Fruit fly (Drosophila melanogaster) whole organism, embryonic: Measurements from ENCODE around the gene Enoph.

Source experiments
- ATbp ChIP-seq: fragments of 200-800 bp; sonication (Bioruptor generic); optimal IDR thresholded peaks from 2 replicates; lab custom pipeline; 2017; ENCODE audit warnings: missing biosample characterization, mild to moderate bottlenecking, missing genetic modification characterization, missing genetic modification reagents
- Asciz ChIP-seq: fragments of 200-800 bp; sonication (Bioruptor generic); optimal IDR thresholded peaks from 2 replicates; lab custom pipeline; 2017; ENCODE audit warnings: missing biosample characterization, mild to moderate bottlenecking, missing genetic modification characterization, missing genetic modification reagents
- BEAF-32 ChIP-seq: fragments of 200-800 bp; sonication (Bioruptor generic); optimal IDR thresholded peaks from 3 replicates; lab custom pipeline; 2017; ENCODE audit warnings: missing biosample characterization, missing genetic modification characterization, mild to moderate bottlenecking, moderate library complexity, missing genetic modification reagents
- CG10274 ChIP-seq: fragments of 200-800 bp; sonication (Bioruptor generic); optimal IDR thresholded peaks from 3 replicates; lab custom pipeline; 2017; ENCODE audit warnings: missing biosample characterization, mild to moderate bottlenecking, missing genetic modification characterization
- CG10321 ChIP-seq: fragments of 200-800 bp; sonication (Bioruptor generic); IDR thresholded peaks from 2 replicates; pipeline ENCODE4 v1.3.6; 2022; ENCODE audit warnings: missing biosample characterization, missing genetic modification characterization
- CG10366 ChIP-seq: fragments of 200-800 bp; sonication (Bioruptor generic); IDR thresholded peaks from 2 replicates; pipeline ENCODE4 v1.3.6; 2022; ENCODE audit warnings: missing biosample characterization, missing genetic modification characterization
- CG11456 ChIP-seq: fragments of 200-800 bp; sonication (Bioruptor generic); IDR thresholded peaks from 3 replicates; pipeline ENCODE4 v1.3.6; 2022; ENCODE audit warnings: missing biosample characterization, missing genetic modification characterization
- CG12219 ChIP-seq: fragments of 200-800 bp; sonication (Bioruptor generic); optimal IDR thresholded peaks from 3 replicates; lab custom pipeline; 2018; ENCODE audit warnings: missing biosample characterization, mild to moderate bottlenecking, missing genetic modification characterization
- CG14710 ChIP-seq: fragments of 200-800 bp; sonication (Bioruptor generic); optimal IDR thresholded peaks from 3 replicates; lab custom pipeline; 2019; ENCODE audit warnings: missing biosample characterization, mild to moderate bottlenecking, missing genetic modification characterization, moderate library complexity
- CG15601 ChIP-seq: fragments of 200-800 bp; sonication (Bioruptor generic); optimal IDR thresholded peaks from 3 replicates; lab custom pipeline; 2019; ENCODE audit warnings: missing biosample characterization, mild to moderate bottlenecking, missing genetic modification characterization, moderate library complexity
- CG16863 ChIP-seq: fragments of 200-800 bp; sonication (Bioruptor generic); optimal IDR thresholded peaks from 3 replicates; lab custom pipeline; 2016; ENCODE audit warnings: missing biosample characterization, missing genetic modification characterization
- CG17359 ChIP-seq: fragments of 200-800 bp; sonication (Bioruptor generic); optimal IDR thresholded peaks from 3 replicates; lab custom pipeline; 2018; ENCODE audit warnings: missing biosample characterization, mild to moderate bottlenecking, missing genetic modification characterization, moderate library complexity
- CG17568 ChIP-seq: fragments of 200-800 bp; sonication (Bioruptor generic); optimal IDR thresholded peaks from 2 replicates; lab custom pipeline; 2018; ENCODE audit warnings: missing biosample characterization, mild to moderate bottlenecking, missing genetic modification characterization, moderate library complexity
- CG31388 ChIP-seq: fragments of 200-800 bp; sonication (Bioruptor generic); optimal IDR thresholded peaks from 2 replicates; lab custom pipeline; 2016; ENCODE audit warnings: missing biosample characterization, missing genetic modification characterization
- CG32772 ChIP-seq: fragments of 200-800 bp; sonication (Bioruptor generic); IDR thresholded peaks from 2 replicates; pipeline ENCODE4 v1.3.6; 2022; ENCODE audit warnings: missing biosample characterization, missing genetic modification characterization
- CG4328 ChIP-seq: fragments of 200-800 bp; sonication (Bioruptor generic); optimal IDR thresholded peaks from 3 replicates; lab custom pipeline; 2017; ENCODE audit warnings: missing biosample characterization, missing genetic modification reagents, missing genetic modification characterization
- CG4424 ChIP-seq: fragments of 200-800 bp; sonication (Bioruptor generic); optimal IDR thresholded peaks from 3 replicates; lab custom pipeline; 2016; ENCODE audit warnings: missing biosample characterization, missing genetic modification characterization
- CG6654 ChIP-seq: fragments of 200-800 bp; sonication (Bioruptor generic); optimal IDR thresholded peaks from 2 replicates; lab custom pipeline; 2017; ENCODE audit warnings: missing biosample characterization, mild to moderate bottlenecking, missing genetic modification characterization
- CG8924 ChIP-seq: fragments of 200-800 bp; optimal IDR thresholded peaks from 3 replicates; lab custom pipeline; 2019; ENCODE audit warnings: missing biosample characterization, mild to moderate bottlenecking, missing genetic modification characterization, moderate library complexity
- CG9215 ChIP-seq: fragments of 200-800 bp; sonication (Bioruptor generic); IDR thresholded peaks from 2 replicates; pipeline ENCODE4 v1.3.6; 2022; ENCODE audit warnings: missing biosample characterization, missing genetic modification characterization
- CG9932 ChIP-seq: fragments of 200-800 bp; sonication (Bioruptor generic); IDR thresholded peaks from 2 replicates; pipeline ENCODE4 v1.3.6; 2022; ENCODE audit warnings: missing biosample characterization, missing genetic modification characterization
- D19B ChIP-seq: fragments of 200-800 bp; sonication (Bioruptor generic); optimal IDR thresholded peaks from 2 replicates; lab custom pipeline; 2017; ENCODE audit warnings: missing biosample characterization, mild to moderate bottlenecking, missing genetic modification characterization
- Ets97D ChIP-seq: fragments of 200-800 bp; sonication (Bioruptor generic); optimal IDR thresholded peaks from 3 replicates; lab custom pipeline; 2016; ENCODE audit warnings: missing biosample characterization, missing genetic modification characterization
- Med ChIP-seq: fragments of 200-800 bp; sonication (Bioruptor generic); peaks from one replicate; lab custom pipeline; 2016; ENCODE audit warnings: missing biosample characterization, missing genetic modification characterization, mild to moderate bottlenecking, inconsistent platforms, moderate library complexity
- NC2α ChIP-seq: fragments of 200-800 bp; sonication (Bioruptor generic); optimal IDR thresholded peaks from 2 replicates; lab custom pipeline; 2016; ENCODE audit warnings: missing biosample characterization, missing genetic modification characterization
- NC2β ChIP-seq: fragments of 200-800 bp; sonication (Bioruptor generic); optimal IDR thresholded peaks from 2 replicates; lab custom pipeline; 2016; ENCODE audit warnings: missing biosample characterization, missing genetic modification characterization
- Rx ChIP-seq: fragments of 200-800 bp; sonication (Bioruptor generic); IDR thresholded peaks from 2 replicates; pipeline ENCODE4 v1.3.6; 2022; ENCODE audit warnings: missing biosample characterization, missing genetic modification characterization
- Six4 ChIP-seq: fragments of 200-800 bp; sonication (Bioruptor generic); optimal IDR thresholded peaks from 2 replicates; lab custom pipeline; 2016; ENCODE audit warnings: missing biosample characterization, missing genetic modification characterization
- Usf ChIP-seq: fragments of 200-800 bp; sonication (Bioruptor generic); optimal IDR thresholded peaks from 2 replicates; lab custom pipeline; 2017; ENCODE audit warnings: missing genotype, missing biosample characterization, missing genetic modification characterization
- ara ChIP-seq: fragments of 200-800 bp; sonication (Bioruptor generic); IDR thresholded peaks from 2 replicates; pipeline ENCODE4 v1.3.6; 2022; ENCODE audit warnings: missing biosample characterization, missing genetic modification characterization
- ci ChIP-seq: fragments of 200-800 bp; sonication (Bioruptor generic); IDR thresholded peaks from 3 replicates; pipeline ENCODE4 v1.3.6; 2022; ENCODE audit warnings: missing biosample characterization, missing genetic modification characterization
- esg ChIP-seq: fragments of 200-800 bp; sonication (Bioruptor generic); conservative IDR thresholded peaks from 2 replicates; pipeline ENCODE4 v1.3.6; 2022; ENCODE audit warnings: missing biosample characterization, missing genetic modification characterization
- fru ChIP-seq: fragments of >200 bp; optimal IDR thresholded peaks from 2 replicates; lab custom pipeline; 2017
- gce ChIP-seq: fragments of 200-800 bp; sonication (Bioruptor generic); IDR thresholded peaks from 3 replicates; pipeline ENCODE4 v1.3.6; 2022; ENCODE audit warnings: missing biosample characterization, missing genetic modification characterization
- jing ChIP-seq: fragments of 200-800 bp; sonication (Bioruptor generic); optimal IDR thresholded peaks from 2 replicates; lab custom pipeline; 2018; ENCODE audit warnings: missing biosample characterization, mild to moderate bottlenecking, missing genetic modification characterization
- ken ChIP-seq: fragments of 200-800 bp; sonication (Bioruptor generic); IDR thresholded peaks from 3 replicates; pipeline ENCODE4 v1.3.6; 2022; ENCODE audit warnings: missing biosample characterization, missing genetic modification characterization
- kni ChIP-seq: fragments of 200-800 bp; sonication (Bioruptor generic); optimal IDR thresholded peaks from 3 replicates; lab custom pipeline; 2017; ENCODE audit warnings: mild to moderate bottlenecking, missing biosample characterization, missing genetic modification reagents, missing genetic modification characterization
- lola ChIP-seq, 3 experiments: fragments of >200 bp in 2 of 3; fragments of 200-800 bp in 1 of 3; sonication (Bioruptor generic) in 1 of 3; optimal IDR thresholded peaks; 2 replicates each; lab custom pipeline; 2017 to 2019; ENCODE audit warnings: missing biosample characterization in 3 of 3, missing genetic modification characterization in 3 of 3, mild to moderate bottlenecking in 1 of 3, moderate library complexity in 1 of 3
- mam ChIP-seq: fragments of 200-800 bp; sonication (Bioruptor generic); optimal IDR thresholded peaks from 3 replicates; lab custom pipeline; 2016; ENCODE audit warnings: missing biosample characterization, missing genetic modification characterization
- nerfin-1 ChIP-seq: fragments of 200-800 bp; sonication (Bioruptor generic); optimal IDR thresholded peaks from 3 replicates; lab custom pipeline; 2019; ENCODE audit warnings: missing biosample characterization, mild to moderate bottlenecking, missing genetic modification characterization, moderate library complexity
- pb ChIP-seq: fragments of 200-800 bp; sonication (Bioruptor generic); optimal IDR thresholded peaks from 3 replicates; lab custom pipeline; 2016; ENCODE audit warnings: missing biosample characterization, missing genetic modification characterization
- pum ChIP-seq: fragments of 200-800 bp; sonication (Bioruptor generic); optimal IDR thresholded peaks from 2 replicates; lab custom pipeline; 2016; ENCODE audit warnings: missing biosample characterization, missing genetic modification characterization
- ranshi ChIP-seq: fragments of 200-800 bp; sonication (Bioruptor generic); IDR thresholded peaks from 2 replicates; pipeline ENCODE4 v1.3.6; 2022; ENCODE audit warnings: missing biosample characterization, missing genetic modification characterization
- scrt ChIP-seq: fragments of 200-800 bp; sonication (Bioruptor generic); optimal IDR thresholded peaks from 2 replicates; lab custom pipeline; 2018; ENCODE audit warnings: missing biosample characterization, mild to moderate bottlenecking, missing genetic modification characterization, moderate library complexity
- sens-2 ChIP-seq: fragments of 200-800 bp; sonication (Bioruptor generic); IDR thresholded peaks from 2 replicates; pipeline ENCODE4 v1.3.6; 2022; ENCODE audit warnings: missing biosample characterization, missing genetic modification characterization
- sug ChIP-seq: fragments of 200-800 bp; optimal IDR thresholded peaks from 2 replicates; lab custom pipeline; 2019; ENCODE audit warnings: missing biosample characterization, mild to moderate bottlenecking, missing genetic modification characterization, moderate library complexity
- tio ChIP-seq: fragments of 200-800 bp; sonication (Bioruptor generic); optimal IDR thresholded peaks from 2 replicates; lab custom pipeline; 2017; ENCODE audit warnings: missing biosample characterization, missing genetic modification characterization, inconsistent platforms
- trem ChIP-seq: fragments of 200-800 bp; optimal IDR thresholded peaks from 3 replicates; lab custom pipeline; 2019; ENCODE audit warnings: missing biosample characterization, mild to moderate bottlenecking, missing genetic modification characterization, moderate library complexity
- wdn ChIP-seq: fragments of 200-800 bp; sonication (Bioruptor generic); IDR thresholded peaks from 2 replicates; pipeline ENCODE4 v1.3.6; 2022; ENCODE audit warnings: missing biosample characterization, missing genetic modification characterization
- z ChIP-seq: fragments of 200-800 bp; sonication (Bioruptor generic); IDR thresholded peaks from 3 replicates; pipeline ENCODE4 v1.3.6; 2022; ENCODE audit warnings: missing biosample characterization, missing genetic modification characterization
- zen ChIP-seq: fragments of 200-800 bp; sonication (Bioruptor generic); optimal IDR thresholded peaks from 3 replicates; lab custom pipeline; 2018; ENCODE audit warnings: missing biosample characterization, mild to moderate bottlenecking, missing genetic modification characterization, moderate library complexity
- zfh2 ChIP-seq: fragments of 200-800 bp; sonication (Bioruptor generic); optimal IDR thresholded peaks from 2 replicates; lab custom pipeline; 2016; ENCODE audit warnings: missing biosample characterization, missing genetic modification characterization

Enoph gene

DNA sequence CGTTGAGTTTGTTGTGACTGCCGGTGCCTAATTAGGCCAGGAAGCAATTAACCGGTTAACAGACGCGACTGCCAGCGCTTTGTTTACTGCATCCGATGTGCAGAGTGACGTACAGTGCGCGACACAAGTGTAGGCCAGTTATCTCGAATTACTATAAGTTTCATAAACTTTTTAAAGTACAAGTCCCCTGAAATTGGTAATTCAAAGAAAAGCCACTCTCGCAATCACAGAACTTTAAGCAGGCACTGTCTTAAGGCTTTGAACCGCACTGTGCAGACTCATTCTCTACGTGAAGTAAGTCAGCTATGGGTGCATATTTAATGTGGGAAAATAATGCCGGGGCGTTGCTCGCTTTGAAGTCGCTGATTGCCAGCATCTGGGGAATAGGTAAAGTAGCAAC is 47.0 kb downstream of the Enoph start (continued):
- TF ChIP-seq Usf (no peak), NC2α (no peak), Rx (GFP tag; lab: Robert Waterston, UW) (0 out of 2 replicates have a peak, but pooled peaks have one; percentile 51), CG6654 (GFP tag; lab: Kevin White, UChicago) (peak; percentile 12), wdn (no peak), lola (GFP tag; optimal IDR thresholded peaks at IDR 0.05; lab: Kevin White, UChicago) (peak in 1 of 3 experiments; percentile 9), CG10321 (GFP tag; lab: Robert Waterston, UW) (no peak), CG10366 (GFP tag; lab: Robert Waterston, UW) (peak; percentile 43), Med (peak; percentile 86), CG4328 (GFP tag; lab: Kevin White, UChicago) (no peak), NC2β (no peak), CG9215 (no peak), z (GFP tag; lab: Robert Waterston, UW) (no peak), ken (GFP tag; lab: Robert Waterston, UW) (0 out of 3 replicates have a peak, but pooled peaks have one; percentile 27), gce (GFP tag; lab: Robert Waterston, UW) (peak; percentile 57; the same call in 1 of the 3 replicates), nerfin-1 (no peak), tio (GFP tag; lab: Kevin White, UChicago) (no peak), ATbp (peak; percentile 65), CG9932 (GFP tag; lab: Robert Waterston, UW) (no peak), mam (GFP tag; lab: Kevin White, UChicago) (no peak), CG12219 (GFP tag; lab: Kevin White, UChicago) (peak; percentile 11), CG4424 (GFP tag; lab: Kevin White, UChicago) (peak; percentile 1), D19B (GFP tag; lab: Kevin White, UChicago) (no peak), ranshi (peak; percentile 52; the same call in 1 of the 2 replicates), ara (peak; percentile 45; the same call in 1 of the 2 replicates), CG31388 (no peak), CG8924 (tag; lab: Kevin White, UChicago) (peak; percentile 15), Asciz (GFP tag; lab: Kevin White, UChicago) (peak; percentile 59), pb (GFP tag; lab: Kevin White, UChicago) (no peak), CG17568 (GFP tag; lab: Kevin White, UChicago) (no peak), jing (GFP tag; lab: Kevin White, UChicago) (peak; percentile 19), Six4 (GFP tag; lab: Kevin White, UChicago) (peak; percentile 25), CG16863 (GFP tag; lab: Kevin White, UChicago) (no peak), ci (peak; percentile 80), zen (tag; lab: Kevin White, UChicago) (peak; percentile 14), zfh2 (GFP tag; lab: Kevin White, UChicago) (no peak), Ets97D (GFP tag; lab: Kevin White, UChicago) (no peak), BEAF-32 (GFP tag; lab: Kevin White, UChicago) (no peak), scrt (GFP tag; lab: Kevin White, UChicago) (no peak), esg (GFP tag; lab: Robert Waterston, UW) (peak; percentile 37; the same call in 1 of the 2 replicates), fru (no peak), CG14710 (tag; lab: Kevin White, UChicago) (peak; percentile 32), CG15601 (tag; lab: Kevin White, UChicago) (peak; percentile 7), pum (GFP tag; lab: Kevin White, UChicago) (peak; percentile 32), CG11456 (GFP tag; lab: Robert Waterston, UW) (no peak), CG10274 (GFP tag; lab: Kevin White, UChicago) (no peak), sens-2 (GFP tag; lab: Robert Waterston, UW) (0 out of 2 replicates have a peak, but pooled peaks have one; percentile 16), trem (tag; lab: Kevin White, UChicago) (peak; percentile 13), CG17359 (tag; lab: Kevin White, UChicago) (peak; percentile 66), kni (GFP tag; lab: Kevin White, UChicago) (no peak), sug (no peak), CG32772 (GFP tag; lab: Robert Waterston, UW) (peak; percentile 41; the same call in 1 of the 2 replicates)
